Worm (Caenorhabditis elegans) whole organism, L3 larva: ENCODE measurements around the gene C53A5.13.

Source experiments
- ZK546.5 ChIP-seq: sonication (generic microtip); optimal IDR thresholded peaks from 2 replicates; lab custom pipeline; 2017; ENCODE audit warnings: missing biosample characterization, missing genetic modification characterization
- fkh-2 ChIP-seq: fragments of 150-350 bp; optimal IDR thresholded peaks from 2 replicates; lab custom pipeline; 2014; ENCODE audit warnings: missing biosample characterization, missing genetic modification reagents, missing genetic modification characterization
- fos-1 ChIP-seq: fragments of 150-350 bp; optimal IDR thresholded peaks from 2 replicates; lab custom pipeline; 2014; ENCODE audit warnings: missing biosample characterization, missing genetic modification characterization
- nhr-76 ChIP-seq: fragments of 150-350 bp; sonication (generic microtip); optimal IDR thresholded peaks from 5 replicates; lab custom pipeline; 2014; ENCODE audit warnings: missing biosample characterization, missing genetic modification characterization

DNA sequence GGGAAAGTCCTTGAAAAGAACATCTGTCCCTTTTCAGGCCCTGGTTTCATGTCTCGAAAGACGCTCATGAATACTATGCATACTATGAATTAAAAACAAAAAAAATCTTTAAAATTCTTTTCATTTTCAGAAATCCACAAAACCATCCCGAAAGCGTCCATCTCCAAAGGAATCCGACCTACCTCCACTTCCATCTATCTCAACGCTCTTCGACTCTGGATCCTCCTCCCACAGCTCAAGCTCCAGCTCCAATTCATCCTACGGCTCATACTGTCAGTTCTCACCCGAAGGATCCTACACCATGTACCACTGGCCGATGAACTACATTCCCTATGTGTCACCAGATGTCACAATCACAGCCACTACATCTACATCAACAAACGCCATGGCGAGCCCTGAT, 38.1 kb upstream of the C53A5.13 start:
- TF ChIP-seq fos-1 (tag; lab: Kevin White, UChicago) (no peak), ZK546.5 (tag; lab: Kevin White, UChicago) (no peak), nhr-76 (tag; lab: Kevin White, UChicago) (no peak), fkh-2 (tag; lab: Kevin White, UChicago) (no peak)
